Worm (Caenorhabditis elegans): Measurements from ENCODE around the gene nhr-38.
"Not testable (repeated sequence)": the region's sequence is repeated elsewhere in the genome, so short reads cannot be mapped to it uniquely, and the experiment has no call there.

Gene nhr-38

ce11 chrIV:9739001-9739400 is 29.0 kb downstream of the nhr-38 start:
- TF ChIP-seq hmbx-1 (tag; optimal IDR thresholded peaks at IDR 0.05) (no peak), B0310.2 (tag; optimal IDR thresholded peaks at IDR 0.05) (no peak), sea-1 (GFP tag; conservative IDR thresholded peaks at IDR 0.05) (no peak), ama-1 (optimal IDR thresholded peaks at IDR 0.05) (no peak), pes-1 (GFP tag; IDR thresholded peaks at IDR 0.05) (no peak), hmg-4 (GFP tag; optimal IDR thresholded peaks at IDR 0.05) (no peak), ceh-36 (tag; optimal IDR thresholded peaks at IDR 0.05) (no peak), hnd-1 (tag; optimal IDR thresholded peaks at IDR 0.05) (no peak), F13C5.2 (tag; optimal IDR thresholded peaks at IDR 0.05) (no peak), flt-1 (GFP tag; IDR thresholded peaks at IDR 0.05) (no peak), aly-1 (tag; optimal IDR thresholded peaks at IDR 0.05) (no peak), tbx-11 (GFP tag; IDR thresholded peaks at IDR 0.05) (no peak), tbx-37 (GFP tag; conservative IDR thresholded peaks at IDR 0.05) (no peak), scrt-1 (GFP tag; IDR thresholded peaks at IDR 0.05) (no peak)

- not testable (repeated sequence) for TF ChIP-seq ceh-36, B0310.2, aly-1 (tag; optimal IDR thresholded peaks at IDR 0.05)
Observed at ce11 chrIV:9740851-9741549, 31.0 kb downstream of the nhr-38 start, which contains the start of gene gln-6. Gene gln-6, minus strand, starts transcription at chrIV:9740901.

DNA sequence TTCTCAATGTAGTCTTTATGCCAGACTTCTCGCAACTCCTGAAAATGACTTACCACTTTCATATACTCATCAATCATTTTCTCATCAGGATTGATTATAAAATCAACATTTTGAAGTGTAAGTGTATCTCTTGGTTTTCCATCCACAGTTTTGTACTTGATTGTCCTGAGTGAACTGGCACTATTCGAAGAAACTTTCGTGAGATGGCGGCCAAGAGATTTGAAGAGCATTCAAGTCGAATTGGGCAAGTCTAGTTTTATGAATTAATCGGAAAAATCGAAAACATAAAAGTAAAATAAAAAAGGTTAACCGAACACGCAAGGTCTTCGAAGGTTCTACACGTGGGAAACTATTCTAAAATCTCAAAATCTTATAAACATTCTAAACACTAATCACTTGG is 32.9 kb downstream of the nhr-38 start, which contains the start of gene C28D4.7:
TSS of gene C28D4.7 (minus strand) at position 265 of the 400 bp plus-strand sequence.
- TF ChIP-seq aly-1 (tag; optimal IDR thresholded peaks at IDR 0.05): no peak
- no peak for TF ChIP-seq ceh-36 (tag; optimal IDR thresholded peaks at IDR 0.05)
- TF ChIP-seq tbx-37 (GFP tag; conservative IDR thresholded peaks at IDR 0.05): no peak
- TF ChIP-seq hmg-4 (GFP tag; optimal IDR thresholded peaks at IDR 0.05): no peak
- TF ChIP-seq F13C5.2 (tag; optimal IDR thresholded peaks at IDR 0.05): no peak
- TF ChIP-seq ceh-13 (GFP tag; optimal IDR thresholded peaks at IDR 0.05): no peak
- TF ChIP-seq hnd-1 (tag; optimal IDR thresholded peaks at IDR 0.05): no peak
- no peak for TF ChIP-seq hmbx-1 (tag; optimal IDR thresholded peaks at IDR 0.05)
- TF ChIP-seq scrt-1 (GFP tag; IDR thresholded peaks at IDR 0.05): no peak

DNA sequence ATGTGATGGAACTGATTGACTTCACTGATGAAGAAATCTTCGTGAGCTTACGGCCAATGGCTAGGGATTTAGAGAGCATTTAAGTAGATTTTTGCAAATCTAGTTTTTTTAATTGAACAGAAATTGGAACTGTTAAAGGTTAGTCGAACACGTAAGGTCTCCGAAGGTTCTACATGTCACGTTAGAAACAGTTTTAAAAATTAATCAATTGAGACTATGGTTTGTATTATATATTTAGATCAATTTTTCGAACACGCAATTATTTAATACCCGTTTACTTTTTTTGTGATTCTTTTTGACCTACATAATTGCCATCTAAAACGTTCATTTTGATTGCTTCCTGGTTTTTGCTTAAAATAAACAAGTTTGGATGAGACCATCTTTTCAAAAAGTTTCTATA is 34.9 kb downstream of the nhr-38 start, which contains the start of gene C28D4.4:
TSS of gene C28D4.4 (minus strand) at position 101 of the 400 bp plus-strand sequence.
- TF ChIP-seq hmbx-1 (tag; optimal IDR thresholded peaks at IDR 0.05): no peak
- no peak for TF ChIP-seq B0310.2 (tag; optimal IDR thresholded peaks at IDR 0.05)
- no peak for TF ChIP-seq aly-1 (tag; optimal IDR thresholded peaks at IDR 0.05)
- TF ChIP-seq ceh-36 (tag; optimal IDR thresholded peaks at IDR 0.05): no peak
- TF ChIP-seq hnd-1 (tag; optimal IDR thresholded peaks at IDR 0.05): no peak
- no peak for TF ChIP-seq F13C5.2 (tag; optimal IDR thresholded peaks at IDR 0.05)
- no peak for TF ChIP-seq ets-7 (tag; optimal IDR thresholded peaks at IDR 0.05)
- no peak for TF ChIP-seq tra-4 (tag; optimal IDR thresholded peaks at IDR 0.05)
- no peak for TF ChIP-seq tbx-11 (GFP tag; IDR thresholded peaks at IDR 0.05)

DNA sequence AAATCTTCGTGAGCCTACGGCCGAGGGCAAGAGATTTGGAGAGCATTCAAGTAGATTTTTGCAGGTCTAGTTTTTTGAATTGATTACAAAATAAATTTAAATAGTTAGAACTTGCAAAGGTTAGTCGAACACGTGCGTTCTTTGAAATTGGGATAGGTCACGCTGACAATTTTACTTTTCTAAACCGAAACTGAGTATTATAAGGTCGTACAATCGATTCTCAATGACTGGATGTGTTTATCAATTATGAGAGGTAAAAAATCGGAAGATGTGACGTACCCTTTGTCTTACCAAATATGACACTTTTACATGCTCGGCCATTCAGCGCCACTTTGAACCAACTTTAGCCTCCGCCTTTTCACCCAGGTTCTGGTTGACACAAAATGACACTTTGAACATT is 36.8 kb downstream of the nhr-38 start, which contains the start of gene C28D4.5:
TSS of gene C28D4.5 (minus strand) at position 101 of the 400 bp plus-strand sequence.
- TF ChIP-seq ceh-13 (GFP tag; optimal IDR thresholded peaks at IDR 0.05) (no peak), hnd-1 (tag; optimal IDR thresholded peaks at IDR 0.05) (no peak), hmg-4 (GFP tag; optimal IDR thresholded peaks at IDR 0.05) (no peak), scrt-1 (GFP tag; IDR thresholded peaks at IDR 0.05) (no peak), flt-1 (GFP tag; IDR thresholded peaks at IDR 0.05) (no peak)

- TF ChIP-seq ama-1 (optimal IDR thresholded peaks at IDR 0.05) (no peak), B0310.2 (tag; optimal IDR thresholded peaks at IDR 0.05) (no peak), hmbx-1 (tag; optimal IDR thresholded peaks at IDR 0.05) (no peak), tbx-37 (GFP tag; conservative IDR thresholded peaks at IDR 0.05) (no peak), hmg-4 (GFP tag; optimal IDR thresholded peaks at IDR 0.05) (no peak), scrt-1 (GFP tag; IDR thresholded peaks at IDR 0.05) (no peak), aly-1 (tag; optimal IDR thresholded peaks at IDR 0.05) (no peak), ets-7 (tag; optimal IDR thresholded peaks at IDR 0.05) (no peak), hnd-1 (tag; optimal IDR thresholded peaks at IDR 0.05) (no peak), sea-1 (GFP tag; conservative IDR thresholded peaks at IDR 0.05) (no peak), F13C5.2 (tag; optimal IDR thresholded peaks at IDR 0.05) (no peak), flt-1 (GFP tag; IDR thresholded peaks at IDR 0.05) (no peak), ceh-13 (GFP tag; optimal IDR thresholded peaks at IDR 0.05) (no peak), tra-4 (tag; optimal IDR thresholded peaks at IDR 0.05) (no peak)
Observed at ce11 chrIV:9748342-9748741, 38.4 kb downstream of the nhr-38 start, which contains the start of gene C28D4.8. Gene C28D4.8, minus strand, starts transcription at chrIV:9748442.

DNA sequence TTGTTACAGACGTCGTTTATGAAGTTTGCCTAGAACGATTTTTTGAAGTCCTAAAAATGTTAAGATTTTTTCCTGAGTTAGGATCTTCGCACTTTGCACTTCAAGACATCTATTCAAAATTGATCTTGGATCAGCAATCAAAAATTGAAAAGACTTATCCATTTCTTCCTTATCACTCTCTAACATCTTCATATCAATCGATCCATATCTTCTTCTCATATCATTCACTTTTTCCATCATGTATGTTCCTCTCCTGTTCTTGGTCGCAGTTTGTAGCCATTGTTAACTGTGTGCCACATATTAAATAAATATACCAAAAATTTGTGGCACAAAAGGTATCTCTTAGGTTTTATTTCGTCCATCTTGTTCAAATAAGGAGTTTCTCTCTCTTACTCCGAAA is 45.7 kb downstream of the nhr-38 start:
- TF ChIP-seq aly-1 (tag; optimal IDR thresholded peaks at IDR 0.05) (no peak), tbx-37 (GFP tag; conservative IDR thresholded peaks at IDR 0.05) (no peak), sea-1 (GFP tag; conservative IDR thresholded peaks at IDR 0.05) (no peak), ceh-13 (GFP tag; optimal IDR thresholded peaks at IDR 0.05) (no peak), scrt-1 (GFP tag; IDR thresholded peaks at IDR 0.05) (no peak), ama-1 (optimal IDR thresholded peaks at IDR 0.05) (no peak), hmg-4 (GFP tag; optimal IDR thresholded peaks at IDR 0.05) (no peak), tra-4 (tag; optimal IDR thresholded peaks at IDR 0.05) (no peak), hnd-1 (tag; optimal IDR thresholded peaks at IDR 0.05) (no peak), ceh-36 (tag; optimal IDR thresholded peaks at IDR 0.05) (no peak), hmbx-1 (tag; optimal IDR thresholded peaks at IDR 0.05) (no peak), flt-1 (GFP tag; IDR thresholded peaks at IDR 0.05) (no peak), F13C5.2 (tag; optimal IDR thresholded peaks at IDR 0.05) (no peak), pes-1 (GFP tag; IDR thresholded peaks at IDR 0.05) (no peak), B0310.2 (tag; optimal IDR thresholded peaks at IDR 0.05) (no peak), tbx-11 (GFP tag; IDR thresholded peaks at IDR 0.05) (no peak), ets-7 (tag; optimal IDR thresholded peaks at IDR 0.05) (no peak)

Data from whole organism, early embryonic.